Worm (Caenorhabditis elegans) whole organism, young adult: Measurements from ENCODE around the gene ari-2.

Source experiments
- B0261.1 ChIP-seq: sonication (generic microtip); optimal IDR thresholded peaks from 2 replicates; lab custom pipeline; 2016; ENCODE audit warnings: mild to moderate bottlenecking, missing genetic modification characterization, moderate library complexity, missing compliant biosample characterization
- B0336.3 ChIP-seq: fragments of 200-800 bp; sonication (Bioruptor generic); IDR thresholded peaks from 2 replicates; pipeline ENCODE4 v1.3.6; 2022; ENCODE audit warnings: missing genetic modification characterization, missing compliant biosample characterization
- F23B12.7 ChIP-seq: sonication (generic microtip); optimal IDR thresholded peaks from 2 replicates; lab custom pipeline; 2017; ENCODE audit warnings: missing genetic modification characterization, mild to moderate bottlenecking, missing compliant biosample characterization, antibody characterized with exemption, moderate library complexity; ENCODE audit not compliant: insufficient read depth
- F52B5.7 ChIP-seq: sonication (generic microtip); optimal IDR thresholded peaks from 2 replicates; lab custom pipeline; 2016; ENCODE audit warnings: mild to moderate bottlenecking, missing genetic modification characterization, missing compliant biosample characterization
- F55B11.4 ChIP-seq: sonication (generic microtip); optimal IDR thresholded peaks from 2 replicates; lab custom pipeline; 2016; ENCODE audit warnings: missing compliant biosample characterization, missing genetic modification characterization, borderline replicate concordance; ENCODE audit not compliant: insufficient read depth
- K11D2.4 ChIP-seq: fragments of 200-800 bp; sonication (Bioruptor generic); IDR thresholded peaks from 2 replicates; pipeline ENCODE4 v1.3.6; 2022; ENCODE audit warnings: missing genetic modification reagents, missing genetic modification characterization, missing compliant biosample characterization
- K12H6.12 ChIP-seq: fragments of 200-800 bp; sonication (Bioruptor generic); optimal IDR thresholded peaks from 2 replicates; lab custom pipeline; 2018; ENCODE audit warnings: mild to moderate bottlenecking, missing genetic modification characterization, missing compliant biosample characterization
- Y53F4B.3 ChIP-seq: fragments of 200-800 bp; sonication (Bioruptor generic); IDR thresholded peaks from 2 replicates; pipeline ENCODE4 v1.3.6; 2022; ENCODE audit warnings: missing genetic modification reagents, missing genetic modification characterization, missing compliant biosample characterization
- Y95B8A.8 ChIP-seq: fragments of 200-800 bp; sonication (Bioruptor generic); IDR thresholded peaks from 2 replicates; pipeline ENCODE4 v1.3.6; 2022; ENCODE audit warnings: missing genetic modification reagents, missing genetic modification characterization, missing compliant biosample characterization
- aptf-3 ChIP-seq: fragments of 200-800 bp; sonication (Bioruptor generic); IDR thresholded peaks from 2 replicates; pipeline ENCODE4 v1.3.6; 2022; ENCODE audit warnings: missing genetic modification characterization, missing compliant biosample characterization
- atf-7 ChIP-seq: sonication (generic microtip); optimal IDR thresholded peaks from 2 replicates; lab custom pipeline; 2017; ENCODE audit warnings: mild to moderate bottlenecking, missing genetic modification characterization, missing compliant biosample characterization
- attf-3 ChIP-seq: fragments of 200-800 bp; sonication (Bioruptor generic); conservative IDR thresholded peaks from 2 replicates; pipeline ENCODE4 v1.3.6; 2022; ENCODE audit warnings: missing genetic modification reagents, missing genetic modification characterization, missing compliant biosample characterization
- bed-2 ChIP-seq: fragments of 200-800 bp; sonication (Bioruptor generic); IDR thresholded peaks from 2 replicates; pipeline ENCODE4 v1.3.6; 2022; ENCODE audit warnings: missing genetic modification reagents, missing genetic modification characterization, missing compliant biosample characterization
- ccch-3 ChIP-seq: fragments of 200-800 bp; sonication (Bioruptor generic); optimal IDR thresholded peaks from 2 replicates; lab custom pipeline; 2018; ENCODE audit warnings: mild to moderate bottlenecking, missing genetic modification characterization, missing compliant biosample characterization
- ceh-27 ChIP-seq: fragments of 200-800 bp; sonication (Bioruptor generic); optimal IDR thresholded peaks from 2 replicates; lab custom pipeline; 2018; ENCODE audit warnings: mild to moderate bottlenecking, missing genetic modification characterization, moderate library complexity, missing compliant biosample characterization
- ceh-40 ChIP-seq: fragments of 200-800 bp; sonication (Bioruptor generic); IDR thresholded peaks from 2 replicates; pipeline ENCODE4 v1.3.6; 2022; ENCODE audit warnings: missing genetic modification characterization, missing compliant biosample characterization
- ceh-79 ChIP-seq: sonication (generic microtip); optimal IDR thresholded peaks from 2 replicates; lab custom pipeline; 2017; ENCODE audit warnings: mild to moderate bottlenecking, missing genetic modification characterization, missing compliant biosample characterization
- chd-7 ChIP-seq: sonication (generic microtip); optimal IDR thresholded peaks from 2 replicates; lab custom pipeline; 2016; ENCODE audit warnings: mild to moderate bottlenecking, missing genetic modification characterization, moderate library complexity, missing compliant biosample characterization
- die-1 ChIP-seq: sonication (generic microtip); optimal IDR thresholded peaks from 2 replicates; lab custom pipeline; 2016; ENCODE audit warnings: missing genotype, mild to moderate bottlenecking, missing genetic modification characterization, missing compliant biosample characterization
- egl-18 ChIP-seq: fragments of 200-800 bp; sonication (Bioruptor generic); IDR thresholded peaks from 2 replicates; pipeline ENCODE4 v1.3.6; 2022; ENCODE audit warnings: missing genetic modification reagents, missing genetic modification characterization, missing compliant biosample characterization
- ekl-4 ChIP-seq: fragments of 200-800 bp; sonication (Bioruptor generic); IDR thresholded peaks from 2 replicates; pipeline ENCODE4 v1.3.6; 2022; ENCODE audit warnings: missing genetic modification reagents, missing genetic modification characterization, missing compliant biosample characterization
- ets-4 ChIP-seq: fragments of 200-800 bp; sonication (Bioruptor generic); optimal IDR thresholded peaks from 2 replicates; lab custom pipeline; 2018; ENCODE audit warnings: mild to moderate bottlenecking, missing genetic modification characterization, missing compliant biosample characterization
- him-1 ChIP-seq: sonication (generic microtip); optimal IDR thresholded peaks from 2 replicates; lab custom pipeline; 2016; ENCODE audit warnings: missing genotype, missing genetic modification reagents, missing genetic modification characterization, missing compliant biosample characterization
- hlh-26 ChIP-seq: fragments of 200-800 bp; sonication (Bioruptor generic); conservative IDR thresholded peaks from 2 replicates; pipeline ENCODE4 v1.3.6; 2022; ENCODE audit warnings: missing genetic modification reagents, missing genetic modification characterization, missing compliant biosample characterization
- hmg-1.2 ChIP-seq: fragments of 200-800 bp; sonication (Bioruptor generic); IDR thresholded peaks from 2 replicates; pipeline ENCODE4 v1.3.6; 2022; ENCODE audit warnings: missing genetic modification reagents, missing genetic modification characterization, missing compliant biosample characterization
- let-526 ChIP-seq: fragments of 200-800 bp; sonication (Bioruptor generic); IDR thresholded peaks from 2 replicates; pipeline ENCODE4 v1.3.6; 2022; ENCODE audit warnings: missing genetic modification reagents, missing genetic modification characterization, missing compliant biosample characterization
- lin-35 ChIP-seq, 3 experiments: fragments of 150-350 bp in 2 of 3; sonication (generic microtip) in 1 of 3; optimal IDR thresholded peaks; 2 replicates each; lab custom pipeline; 2014 to 2018; ENCODE audit warnings: missing biosample characterization in 3 of 3, missing genetic modification characterization in 3 of 3, missing genetic modification reagents in 3 of 3
- lin-40 ChIP-seq: sonication (generic microtip); optimal IDR thresholded peaks from 2 replicates; lab custom pipeline; 2016; ENCODE audit warnings: missing genetic modification characterization, mild to moderate bottlenecking, missing compliant biosample characterization, missing genotype, missing genetic modification reagents
- lin-54 ChIP-seq: fragments of 200-800 bp; sonication (Bioruptor generic); optimal IDR thresholded peaks from 2 replicates; lab custom pipeline; 2018; ENCODE audit warnings: mild to moderate bottlenecking, missing genetic modification characterization, missing compliant biosample characterization
- lir-1 ChIP-seq: fragments of 200-800 bp; sonication (Bioruptor generic); conservative IDR thresholded peaks from 2 replicates; pipeline ENCODE4 v1.3.6; 2022; ENCODE audit warnings: missing genetic modification reagents, missing genetic modification characterization, missing compliant biosample characterization
- madf-10 ChIP-seq: sonication (generic microtip); optimal IDR thresholded peaks from 2 replicates; lab custom pipeline; 2016; ENCODE audit warnings: mild to moderate bottlenecking, missing genetic modification characterization, missing compliant biosample characterization
- madf-3 ChIP-seq: fragments of 200-800 bp; sonication (Bioruptor generic); IDR thresholded peaks from 2 replicates; pipeline ENCODE4 v1.3.6; 2022; ENCODE audit warnings: missing genetic modification reagents, missing genetic modification characterization, missing compliant biosample characterization
- mes-4 ChIP-seq: sonication (generic microtip); optimal IDR thresholded peaks from 2 replicates; lab custom pipeline; 2016; ENCODE audit warnings: missing genotype, missing genetic modification characterization, missing compliant biosample characterization
- nhr-27 ChIP-seq: fragments of 200-800 bp; sonication (Bioruptor generic); optimal IDR thresholded peaks from 2 replicates; lab custom pipeline; 2018; ENCODE audit warnings: mild to moderate bottlenecking, missing genetic modification characterization, moderate library complexity, missing compliant biosample characterization
- nhr-80 ChIP-seq: sonication (generic microtip); optimal IDR thresholded peaks from 2 replicates; lab custom pipeline; 2016; ENCODE audit warnings: missing genetic modification characterization, missing compliant biosample characterization
- nhr-90 ChIP-seq: sonication (generic microtip); optimal IDR thresholded peaks from 2 replicates; lab custom pipeline; 2016; ENCODE audit warnings: missing genotype, mild to moderate bottlenecking, missing genetic modification characterization, missing compliant biosample characterization
- pha-4 ChIP-seq: fragments of 150-350 bp; sonication (generic microtip); optimal IDR thresholded peaks from 2 replicates; lab custom pipeline; 2014; ENCODE audit warnings: missing biosample characterization, missing genetic modification reagents, missing genetic modification characterization
- rpc-1 ChIP-seq, 2 experiments: fragments of 150-350 bp in 1 of 2; sonication (generic microtip) in 1 of 2; optimal IDR thresholded peaks; 2 replicates each; lab custom pipeline; 2014 to 2018; ENCODE audit warnings: missing biosample characterization in 1 of 2, missing genetic modification characterization in 1 of 2, missing genetic modification reagents in 1 of 2, missing genotype in 1 of 2
- somi-1 ChIP-seq: fragments of 200-800 bp; sonication (Bioruptor generic); optimal IDR thresholded peaks from 2 replicates; lab custom pipeline; 2018; ENCODE audit warnings: mild to moderate bottlenecking, missing genetic modification characterization, missing compliant biosample characterization
- zfh-2 ChIP-seq: fragments of 200-800 bp; sonication (Bioruptor generic); conservative IDR thresholded peaks from 2 replicates; pipeline ENCODE4 v1.3.6; 2022; ENCODE audit warnings: missing genetic modification reagents, missing genetic modification characterization, missing compliant biosample characterization
- zim-3 ChIP-seq: sonication (generic microtip); optimal IDR thresholded peaks from 2 replicates; lab custom pipeline; 2017; ENCODE audit warnings: mild to moderate bottlenecking, missing genetic modification characterization, moderate library complexity, missing compliant biosample characterization
- ztf-18 ChIP-seq: sonication (generic microtip); optimal IDR thresholded peaks from 2 replicates; lab custom pipeline; 2016; ENCODE audit warnings: missing genotype, mild to moderate bottlenecking, missing genetic modification characterization, missing compliant biosample characterization
- ztf-22 ChIP-seq: fragments of 200-800 bp; sonication (Bioruptor generic); optimal IDR thresholded peaks from 2 replicates; lab custom pipeline; 2018; ENCODE audit warnings: mild to moderate bottlenecking, missing genetic modification characterization, moderate library complexity, missing compliant biosample characterization
- ztf-26 ChIP-seq: sonication (generic microtip); optimal IDR thresholded peaks from 2 replicates; lab custom pipeline; 2017; ENCODE audit warnings: missing genetic modification characterization, missing compliant biosample characterization

Gene ari-2

ce11 chrIV:5604465-5604864, 53.5 kb downstream of the ari-2 start (continued):
- TF ChIP-seq K12H6.12 (tag; lab: Kevin White, UChicago) (peak; percentile 62), nhr-90 (no peak), B0336.3 (peak; percentile 28; the same call in 1 of the 2 replicates), lir-1 (GFP tag; lab: Robert Waterston, UW) (no peak), madf-10 (tag; lab: Kevin White, UChicago) (no peak), lin-40 (tag; lab: Kevin White, UChicago) (peak; percentile 40), ztf-26 (tag; lab: Kevin White, UChicago) (no peak), Y53F4B.3 (GFP tag; lab: Robert Waterston, UW) (no peak), mes-4 (tag; lab: Kevin White, UChicago) (no peak), die-1 (tag; lab: Kevin White, UChicago) (no peak), ceh-79 (tag; lab: Kevin White, UChicago) (no peak), hlh-26 (no peak), pha-4 (tag; lab: Kevin White, UChicago) (peak; percentile 46), madf-3 (no peak), aptf-3 (GFP tag; lab: Robert Waterston, UW) (no peak), Y95B8A.8 (GFP tag; lab: Robert Waterston, UW) (no peak), rpc-1 (optimal IDR thresholded peaks at IDR 0.05; lab: Kevin White, UChicago) (no peak), rpc-1 (tag; optimal IDR thresholded peaks at IDR 0.05; lab: Kevin White, UChicago) (no peak), chd-7 (tag; lab: Kevin White, UChicago) (peak; percentile 30), ccch-3 (GFP tag; lab: Kevin White, UChicago) (no peak), zim-3 (tag; lab: Kevin White, UChicago) (no peak), attf-3 (GFP tag; lab: Robert Waterston, UW) (no peak), nhr-80 (tag; lab: Kevin White, UChicago) (peak; percentile 15), ceh-40 (GFP tag; lab: Robert Waterston, UW) (no peak), nhr-27 (tag; lab: Kevin White, UChicago) (no peak), let-526 (no peak), F55B11.4 (tag; lab: Kevin White, UChicago) (no peak)

ce11 chrIV:5605225-5605624, 54.3 kb downstream of the ari-2 start:
- TF ChIP-seq lir-1 (GFP tag; lab: Robert Waterston, UW) (0 out of 2 replicates have a peak, but pooled peaks have one; percentile 33), ekl-4 (peak; percentile 43; the same call in 1 of the 2 replicates), bed-2 (GFP tag; lab: Robert Waterston, UW) (no peak)
- TF ChIP-seq, all 124 proteins: peak for 2

ce11 chrIV:5607343-5607742, 56.4 kb downstream of the ari-2 start:
- no peak for TF ChIP-seq egl-18 (GFP tag; lab: Robert Waterston, UW)
- TF ChIP-seq B0261.1 (tag; lab: Kevin White, UChicago): no peak
- TF ChIP-seq lin-54 (GFP tag; lab: Kevin White, UChicago): peak; percentile 34
- peak; percentile 46 for TF ChIP-seq ztf-22 (GFP tag; lab: Kevin White, UChicago)
- TF ChIP-seq ceh-27 (GFP tag; lab: Kevin White, UChicago): peak; percentile 77
- 0 out of 2 replicates have a peak, but pooled peaks have one; percentile 7 for TF ChIP-seq attf-3 (GFP tag; lab: Robert Waterston, UW)
- peak; percentile 60 for TF ChIP-seq F52B5.7 (tag; lab: Kevin White, UChicago)
- peak; percentile 9 for TF ChIP-seq ztf-18 (tag; lab: Kevin White, UChicago)
- peak; percentile 78 for TF ChIP-seq chd-7 (tag; lab: Kevin White, UChicago)
- peak in 1 of 3 experiments; percentile 3 for TF ChIP-seq lin-35 (GFP tag; optimal IDR thresholded peaks at IDR 0.05; lab: Kevin White, UChicago)
- TF ChIP-seq let-526: peak; percentile 60; the same call in 1 of the 2 replicates
- no peak for TF ChIP-seq him-1 (tag; lab: Kevin White, UChicago)
- peak; percentile 92 for TF ChIP-seq somi-1 (GFP tag; lab: Kevin White, UChicago)
- no peak for TF ChIP-seq ets-4 (GFP tag; lab: Kevin White, UChicago)
- peak; percentile 41 for TF ChIP-seq pha-4 (tag; lab: Kevin White, UChicago)
- no peak for TF ChIP-seq ccch-3 (GFP tag; lab: Kevin White, UChicago)
- TF ChIP-seq B0336.3: 0 out of 2 replicates have a peak, but pooled peaks have one; percentile 45
- TF ChIP-seq atf-7: peak; percentile 15
- TF ChIP-seq K12H6.12 (tag; lab: Kevin White, UChicago): peak; percentile 93
- peak; percentile 49; the same call in 1 of the 2 replicates for TF ChIP-seq hmg-1.2 (GFP tag; lab: Robert Waterston, UW)
- TF ChIP-seq K11D2.4 (GFP tag; lab: Robert Waterston, UW): peak; percentile 70; the same call in 1 of the 2 replicates
- peak; percentile 1 for TF ChIP-seq F23B12.7 (tag; lab: Kevin White, UChicago)
- TF ChIP-seq zfh-2 (GFP tag; lab: Robert Waterston, UW): peak; percentile 94
- TF ChIP-seq madf-10 (tag; lab: Kevin White, UChicago): peak; percentile 43
